Worm (Caenorhabditis elegans) whole organism, L4 larva: ENCODE results near the gene ZK1248.20.
"Not testable (repeated sequence)": the region's sequence is repeated elsewhere in the genome, so short reads cannot be mapped to it uniquely, and the experiment has no call there.

Experiments used
- D1046.2 ChIP-seq: fragments of 200-800 bp; sonication (Bioruptor generic); IDR thresholded peaks from 2 replicates; pipeline ENCODE4 v1.3.6; 2022; ENCODE audit warnings: missing genetic modification characterization, missing compliant biosample characterization
- F10B5.3 ChIP-seq: sonication (generic microtip); optimal IDR thresholded peaks from 2 replicates; lab custom pipeline; 2016; ENCODE audit warnings: mild to moderate bottlenecking, missing genetic modification characterization, missing compliant biosample characterization
- F26F4.8 ChIP-seq: fragments of 200-800 bp; sonication (Bioruptor generic); conservative IDR thresholded peaks from 2 replicates; pipeline ENCODE4 v1.3.6; 2022; ENCODE audit warnings: missing genetic modification characterization, missing compliant biosample characterization
- F37D6.2 ChIP-seq: sonication (generic microtip); optimal IDR thresholded peaks from 2 replicates; lab custom pipeline; 2016; ENCODE audit warnings: mild to moderate bottlenecking, missing genetic modification characterization, missing compliant biosample characterization
- R02D3.7 ChIP-seq: fragments of 150-350 bp; sonication (generic microtip); optimal IDR thresholded peaks from 3 replicates; lab custom pipeline; 2014; ENCODE audit warnings: missing biosample characterization, missing genetic modification characterization
- Y105C5A.15 ChIP-seq: fragments of 200-800 bp; sonication (Bioruptor generic); IDR thresholded peaks from 2 replicates; pipeline ENCODE4 v1.3.6; 2022; ENCODE audit warnings: missing genetic modification characterization, missing compliant biosample characterization
- Y48G9A.11 ChIP-seq: fragments of 200-800 bp; sonication (Bioruptor generic); IDR thresholded peaks from 2 replicates; pipeline ENCODE4 v1.3.6; 2022; ENCODE audit warnings: missing genetic modification reagents, missing genetic modification characterization, missing compliant biosample characterization
- Y5F2A.4 ChIP-seq: fragments of 200-800 bp; sonication (Bioruptor generic); optimal IDR thresholded peaks from 2 replicates; lab custom pipeline; 2018; ENCODE audit warnings: mild to moderate bottlenecking, missing genetic modification characterization, missing compliant biosample characterization
- ZK337.2 ChIP-seq: fragments of 200-800 bp; sonication (Bioruptor generic); IDR thresholded peaks from 2 replicates; pipeline ENCODE4 v1.3.6; 2022; ENCODE audit warnings: missing genetic modification reagents, missing genetic modification characterization, missing compliant biosample characterization
- aha-1 ChIP-seq: fragments of 150-350 bp; peaks from one replicate; lab custom pipeline; 2014; ENCODE audit warnings: missing biosample characterization, missing genetic modification characterization
- attf-4 ChIP-seq: sonication (generic microtip); optimal IDR thresholded peaks from 3 replicates; lab custom pipeline; 2017; ENCODE audit warnings: missing biosample characterization, missing genetic modification characterization
- ceh-20 ChIP-seq: fragments of 200-800 bp; sonication (Bioruptor generic); IDR thresholded peaks from 2 replicates; pipeline ENCODE4 v1.3.6; 2022; ENCODE audit warnings: missing genetic modification reagents, missing genetic modification characterization, missing compliant biosample characterization
- ceh-44 ChIP-seq: fragments of 200-800 bp; sonication (Bioruptor generic); IDR thresholded peaks from 2 replicates; pipeline ENCODE4 v1.3.6; 2022; ENCODE audit warnings: missing genetic modification reagents, missing genetic modification characterization, missing compliant biosample characterization
- daf-12 ChIP-seq: fragments of 150-350 bp; optimal IDR thresholded peaks from 2 replicates; lab custom pipeline; 2014; ENCODE audit warnings: missing biosample characterization, missing genetic modification reagents, missing genetic modification characterization
- daf-19 ChIP-seq: fragments of 200-800 bp; sonication (Bioruptor generic); conservative IDR thresholded peaks from 2 replicates; pipeline ENCODE4 v1.3.6; 2022; ENCODE audit warnings: missing genetic modification characterization, missing compliant biosample characterization
- daf-8 ChIP-seq: fragments of 200-800 bp; sonication (Bioruptor generic); IDR thresholded peaks from 2 replicates; pipeline ENCODE4 v1.3.6; 2022; ENCODE audit warnings: missing genetic modification characterization, missing compliant biosample characterization
- dmd-6 ChIP-seq: fragments of 200-800 bp; sonication (Bioruptor generic); IDR thresholded peaks from 2 replicates; pipeline ENCODE4 v1.3.6; 2022; ENCODE audit warnings: missing genetic modification reagents, missing genetic modification characterization, missing compliant biosample characterization
- dmd-8 ChIP-seq: fragments of 200-800 bp; sonication (Bioruptor generic); IDR thresholded peaks from 2 replicates; pipeline ENCODE4 v1.3.6; 2022; ENCODE audit warnings: missing genetic modification characterization, missing compliant biosample characterization
- dmd-9 ChIP-seq: fragments of 200-800 bp; sonication (Bioruptor generic); IDR thresholded peaks from 2 replicates; pipeline ENCODE4 v1.3.6; 2022; ENCODE audit warnings: missing genetic modification reagents, missing genetic modification characterization, missing compliant biosample characterization
- dpl-1 ChIP-seq: fragments of 150-350 bp; optimal IDR thresholded peaks from 2 replicates; lab custom pipeline; 2014; ENCODE audit warnings: missing biosample characterization, missing genetic modification reagents, missing genetic modification characterization
- duxl-1 ChIP-seq: sonication (generic microtip); optimal IDR thresholded peaks from 2 replicates; lab custom pipeline; 2016; ENCODE audit warnings: mild to moderate bottlenecking, missing genetic modification characterization, moderate library complexity, missing compliant biosample characterization; ENCODE audit not compliant: poor library complexity
- fkh-10 ChIP-seq: fragments of 150-350 bp; optimal IDR thresholded peaks from 2 replicates; lab custom pipeline; 2014; ENCODE audit warnings: missing biosample characterization, missing genetic modification reagents, missing genetic modification characterization
- hif-1 ChIP-seq, 2 experiments: sonication (generic microtip); optimal IDR thresholded peaks; 2 replicates each; lab custom pipeline; 2016 to 2017; ENCODE audit warnings: missing compliant biosample characterization in 2 of 2, missing genetic modification characterization in 2 of 2, missing genetic modification reagents in 2 of 2, missing genotype in 2 of 2, mild to moderate bottlenecking in 1 of 2
- lim-7 ChIP-seq: fragments of 200-800 bp; sonication (Bioruptor generic); IDR thresholded peaks from 2 replicates; pipeline ENCODE4 v1.3.6; 2022; ENCODE audit warnings: missing genetic modification characterization, missing compliant biosample characterization
- lin-15B ChIP-seq: fragments of 150-350 bp; sonication (generic microtip); optimal IDR thresholded peaks from 3 replicates; lab custom pipeline; 2014; ENCODE audit warnings: missing biosample characterization, missing genetic modification characterization
- lin-38 ChIP-seq: fragments of 200-800 bp; sonication (Bioruptor generic); IDR thresholded peaks from 2 replicates; pipeline ENCODE4 v1.3.6; 2022; ENCODE audit warnings: missing genetic modification reagents, missing genetic modification characterization, missing compliant biosample characterization
- lir-3 ChIP-seq: sonication (generic microtip); optimal IDR thresholded peaks from 2 replicates; lab custom pipeline; 2016; ENCODE audit warnings: mild to moderate bottlenecking, missing genetic modification characterization, missing compliant biosample characterization
- madf-9 ChIP-seq: fragments of 200-800 bp; sonication (Bioruptor generic); conservative IDR thresholded peaks from 2 replicates; pipeline ENCODE4 v1.3.6; 2022; ENCODE audit warnings: missing genetic modification reagents, missing genetic modification characterization, missing compliant biosample characterization
- mep-1 ChIP-seq: fragments of 150-350 bp; sonication (generic microtip); optimal IDR thresholded peaks from 3 replicates; lab custom pipeline; 2014; ENCODE audit warnings: missing biosample characterization, missing genetic modification characterization
- mes-2 ChIP-seq: sonication (generic microtip); optimal IDR thresholded peaks from 2 replicates; lab custom pipeline; 2016; ENCODE audit warnings: missing genotype, mild to moderate bottlenecking, missing genetic modification characterization, missing compliant biosample characterization; ENCODE audit not compliant: poor library complexity, severe bottlenecking
- nhr-111 ChIP-seq: fragments of 200-800 bp; sonication (Bioruptor generic); optimal IDR thresholded peaks from 2 replicates; lab custom pipeline; 2018; ENCODE audit warnings: mild to moderate bottlenecking, missing genetic modification characterization, missing compliant biosample characterization
- nhr-237 ChIP-seq: sonication (generic microtip); optimal IDR thresholded peaks from 2 replicates; lab custom pipeline; 2017; ENCODE audit warnings: missing biosample characterization, missing genetic modification characterization
- nhr-41 ChIP-seq: fragments of 200-800 bp; sonication (Bioruptor generic); IDR thresholded peaks from 2 replicates; pipeline ENCODE4 v1.3.6; 2022; ENCODE audit warnings: missing genetic modification reagents, missing genetic modification characterization, missing compliant biosample characterization
- nhr-42 ChIP-seq: fragments of 200-800 bp; sonication (Bioruptor generic); IDR thresholded peaks from 2 replicates; pipeline ENCODE4 v1.3.6; 2022; ENCODE audit warnings: missing genetic modification characterization, missing compliant biosample characterization
- nhr-76 ChIP-seq: fragments of 150-350 bp; optimal IDR thresholded peaks from 2 replicates; lab custom pipeline; 2014; ENCODE audit warnings: missing biosample characterization, missing genetic modification characterization
- nhr-77 ChIP-seq: fragments of 150-350 bp; optimal IDR thresholded peaks from 2 replicates; lab custom pipeline; 2014; ENCODE audit warnings: missing biosample characterization, missing genetic modification characterization
- sdz-12 ChIP-seq: fragments of 200-800 bp; sonication (Bioruptor generic); optimal IDR thresholded peaks from 2 replicates; lab custom pipeline; 2018; ENCODE audit warnings: mild to moderate bottlenecking, missing genetic modification characterization, missing compliant biosample characterization
- snpc-1.2 ChIP-seq: fragments of 200-800 bp; sonication (Bioruptor generic); IDR thresholded peaks from 2 replicates; pipeline ENCODE4 v1.3.6; 2022; ENCODE audit warnings: missing genetic modification reagents, missing genetic modification characterization, missing compliant biosample characterization
- snpc-4 ChIP-seq: fragments of 150-350 bp; optimal IDR thresholded peaks from 2 replicates; lab custom pipeline; 2014; ENCODE audit warnings: missing biosample characterization, missing genetic modification characterization
- spr-1 ChIP-seq: sonication (generic microtip); optimal IDR thresholded peaks from 2 replicates; lab custom pipeline; 2016; ENCODE audit warnings: mild to moderate bottlenecking, missing genetic modification characterization, missing compliant biosample characterization
- tra-1 ChIP-seq: fragments of 200-800 bp; sonication (Bioruptor generic); IDR thresholded peaks from 2 replicates; pipeline ENCODE4 v1.3.6; 2022; ENCODE audit warnings: missing genetic modification reagents, missing genetic modification characterization, missing compliant biosample characterization
- unc-130 ChIP-seq: sonication (generic microtip); optimal IDR thresholded peaks from 2 replicates; lab custom pipeline; 2016; ENCODE audit warnings: missing genetic modification reagents, missing genetic modification characterization, missing compliant biosample characterization
- unc-39 ChIP-seq: sonication (generic microtip); optimal IDR thresholded peaks from 2 replicates; lab custom pipeline; 2017; ENCODE audit warnings: missing biosample characterization, missing genetic modification characterization
- vab-7 ChIP-seq: fragments of 200-800 bp; sonication (Bioruptor generic); IDR thresholded peaks from 2 replicates; pipeline ENCODE4 v1.3.6; 2022; ENCODE audit warnings: missing genetic modification reagents, missing genetic modification characterization, missing compliant biosample characterization
- zag-1 ChIP-seq: fragments of 150-350 bp; optimal IDR thresholded peaks from 2 replicates; lab custom pipeline; 2014; ENCODE audit warnings: missing biosample characterization, missing genetic modification characterization
- zip-11 ChIP-seq: fragments of 200-800 bp; sonication (Bioruptor generic); IDR thresholded peaks from 2 replicates; pipeline ENCODE4 v1.3.6; 2022; ENCODE audit warnings: missing genetic modification characterization, missing compliant biosample characterization
- zip-2 ChIP-seq: fragments of 150-350 bp; optimal IDR thresholded peaks from 2 replicates; lab custom pipeline; 2014; ENCODE audit warnings: missing biosample characterization, missing genetic modification characterization

The ZK1248.20 gene

DNA sequence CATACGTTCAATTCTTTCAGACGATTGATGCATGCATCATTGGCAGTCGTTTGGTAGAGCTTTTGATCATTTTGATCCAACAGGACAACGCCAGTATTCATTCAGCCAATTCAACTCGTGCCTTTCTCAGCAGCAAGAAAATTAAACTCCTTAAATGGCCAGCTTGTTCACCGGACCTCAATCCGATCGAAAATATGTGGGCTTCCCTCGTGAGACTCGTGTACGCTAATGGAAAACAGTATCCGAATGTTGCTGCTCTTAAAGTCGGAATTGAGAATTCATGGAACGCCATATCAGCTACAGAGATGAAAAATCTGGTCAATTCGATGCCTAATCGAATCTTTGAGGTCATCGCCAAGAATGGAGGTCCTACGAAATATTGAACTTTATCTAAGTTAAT lies 1.1 kb upstream of the ZK1248.20 start, which contains the start of gene wago-5:
wago-5 (minus strand) TSS at position 101 of the 400 bp plus-strand sequence.
- TF ChIP-seq zip-11; D1046.2; ceh-20 (GFP tag; lab: Robert Waterston, UW): not testable (repeated sequence)

DNA sequence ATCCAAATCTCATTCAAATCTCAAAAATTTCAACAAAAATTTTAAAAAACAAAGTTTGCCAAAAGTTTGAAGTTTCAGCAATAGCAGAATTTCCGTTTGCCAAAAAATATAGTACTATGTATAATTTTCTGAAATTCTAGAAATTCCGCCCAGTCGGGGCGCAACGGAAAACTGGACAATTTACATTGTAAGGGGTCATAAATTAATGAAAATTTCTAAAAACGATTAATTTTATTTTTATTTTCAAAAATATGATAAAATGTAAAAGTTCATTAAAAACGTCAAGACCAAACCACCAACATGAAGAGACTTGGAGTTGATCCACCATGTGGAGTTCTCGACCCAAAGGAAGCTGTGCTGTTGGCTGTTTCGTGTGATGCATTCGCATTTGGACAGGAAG lies 1.9 kb downstream of the ZK1248.20 start, which contains the start of gene ZK1248.4:
ZK1248.4 (plus strand) TSS at position 301 of the 400 bp plus-strand sequence.
- TF ChIP-seq zip-11 (no peak), daf-8 (GFP tag; lab: Robert Waterston, UW) (no peak), F10B5.3 (tag; lab: Kevin White, UChicago) (no peak), nhr-111 (no peak), nhr-77 (tag; lab: Kevin White, UChicago) (no peak), mep-1 (tag; lab: Kevin White, UChicago) (no peak), duxl-1 (tag; lab: Kevin White, UChicago) (no peak), nhr-41 (GFP tag; lab: Robert Waterston, UW) (no peak), attf-4 (tag; lab: Kevin White, UChicago) (no peak), nhr-237 (tag; lab: Kevin White, UChicago) (no peak), zip-2 (tag; lab: Kevin White, UChicago) (no peak)
- TF ChIP-seq, all 104 proteins: peak for 0

DNA sequence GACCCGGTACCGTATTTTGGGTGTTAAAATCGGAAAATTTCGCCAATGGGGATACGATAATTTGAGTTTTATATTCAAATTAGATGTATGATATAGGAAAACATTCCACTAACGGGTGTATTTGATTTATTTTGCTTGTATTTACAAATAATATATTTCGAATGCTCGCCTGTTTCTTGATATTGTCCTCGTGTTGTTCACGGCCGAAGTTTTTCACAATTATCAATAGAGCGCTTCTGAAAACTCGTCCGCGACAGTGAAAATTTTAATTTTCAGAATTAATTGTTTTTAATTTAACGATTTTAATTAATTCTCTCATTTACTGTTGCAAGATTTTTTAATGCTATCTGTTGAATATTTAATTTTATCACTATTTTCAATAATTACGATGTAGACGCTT lies 3.2 kb downstream of the ZK1248.20 start:
- TF ChIP-seq R02D3.7 (tag; lab: Kevin White, UChicago) (no peak), Y105C5A.15 (GFP tag; lab: Robert Waterston, UW) (no peak), dmd-6 (GFP tag; lab: Robert Waterston, UW) (peak; percentile 34), dpl-1 (GFP tag; lab: Kevin White, UChicago) (peak; percentile 24), zag-1 (no peak), snpc-1.2 (GFP tag; lab: Robert Waterston, UW) (0 out of 2 replicates have a peak, but pooled peaks have one; percentile 9), F26F4.8 (GFP tag; lab: Robert Waterston, UW) (no peak), ZK337.2 (0 out of 2 replicates have a peak, but pooled peaks have one; percentile 62), lir-3 (tag; lab: Kevin White, UChicago) (no peak), mes-2 (tag; lab: Kevin White, UChicago) (peak; percentile 97), unc-130 (peak; percentile 91), madf-9 (peak; percentile 47; the same call in 1 of the 2 replicates), spr-1 (tag; lab: Kevin White, UChicago) (no peak), nhr-42 (no peak), fkh-10 (GFP tag; lab: Kevin White, UChicago) (no peak), dmd-9 (GFP tag; lab: Robert Waterston, UW) (0 out of 2 replicates have a peak, but pooled peaks have one; percentile 40), sdz-12 (GFP tag; lab: Kevin White, UChicago) (no peak), hif-1 (tag; optimal IDR thresholded peaks at IDR 0.05; lab: Kevin White, UChicago) (peak in 1 of 2 experiments; percentile 54), snpc-4 (tag; lab: Kevin White, UChicago) (no peak), nhr-111 (no peak), F10B5.3 (tag; lab: Kevin White, UChicago) (no peak), daf-8 (GFP tag; lab: Robert Waterston, UW) (no peak), aha-1 (peak; percentile 30), zip-2 (tag; lab: Kevin White, UChicago) (no peak), Y5F2A.4 (GFP tag; lab: Kevin White, UChicago) (no peak), ceh-44 (GFP tag; lab: Robert Waterston, UW) (no peak), lin-38 (peak; percentile 90), D1046.2 (no peak), tra-1 (GFP tag; lab: Robert Waterston, UW) (0 out of 2 replicates have a peak, but pooled peaks have one; percentile 21), vab-7 (0 out of 2 replicates have a peak, but pooled peaks have one; percentile 23), unc-39 (tag; lab: Kevin White, UChicago) (no peak), dmd-8 (GFP tag; lab: Robert Waterston, UW) (no peak), F37D6.2 (tag; lab: Kevin White, UChicago) (no peak), lim-7 (GFP tag; lab: Robert Waterston, UW) (no peak), lin-15B (tag; lab: Kevin White, UChicago) (no peak), daf-12 (tag; lab: Kevin White, UChicago) (no peak), daf-19 (GFP tag; lab: Robert Waterston, UW) (no peak), Y48G9A.11 (peak; percentile 25; the same call in 1 of the 2 replicates), nhr-76 (tag; lab: Kevin White, UChicago) (no peak)
